Fruit fly (Drosophila melanogaster) whole organism, embryonic: ENCODE measurements around the gene Irc.

ENCODE experiments used
- Ada2b ChIP-seq: fragments of 200-800 bp; sonication (Bioruptor generic); IDR thresholded peaks from 2 replicates; pipeline ENCODE4 v1.3.6; 2022; ENCODE audit warnings: missing biosample characterization, missing genetic modification characterization
- Atf-2 ChIP-seq: fragments of 200-800 bp; sonication (Bioruptor generic); optimal IDR thresholded peaks from 2 replicates; lab custom pipeline; 2016; ENCODE audit warnings: missing biosample characterization, missing genetic modification characterization
- CG12659 ChIP-seq: fragments of 200-800 bp; sonication (Bioruptor generic); optimal IDR thresholded peaks from 3 replicates; lab custom pipeline; 2017; ENCODE audit warnings: mild to moderate bottlenecking, missing biosample characterization, missing genetic modification reagents, missing genetic modification characterization
- CG13424 ChIP-seq: fragments of 200-800 bp; sonication (Bioruptor generic); optimal IDR thresholded peaks from 2 replicates; lab custom pipeline; 2019; ENCODE audit warnings: missing biosample characterization, mild to moderate bottlenecking, missing genetic modification characterization, moderate library complexity
- CG14860 ChIP-seq: fragments of 200-800 bp; sonication (Bioruptor generic); IDR thresholded peaks from 3 replicates; pipeline ENCODE4 v1.3.6; 2022; ENCODE audit warnings: missing biosample characterization, missing genetic modification characterization; ENCODE audit not compliant: partially characterized antibody
- CG15269 ChIP-seq: fragments of 200-800 bp; sonication (Bioruptor generic); optimal IDR thresholded peaks from 2 replicates; lab custom pipeline; 2018; ENCODE audit warnings: missing biosample characterization, mild to moderate bottlenecking, missing genetic modification characterization, moderate library complexity
- CG1603 ChIP-seq: fragments of 200-800 bp; sonication (Bioruptor generic); optimal IDR thresholded peaks from 2 replicates; lab custom pipeline; 2019; ENCODE audit warnings: missing biosample characterization, mild to moderate bottlenecking, missing genetic modification characterization, moderate library complexity
- CG18476 ChIP-seq: fragments of 200-800 bp; sonication (Bioruptor generic); optimal IDR thresholded peaks from 2 replicates; lab custom pipeline; 2016; ENCODE audit warnings: missing biosample characterization, mild to moderate bottlenecking, missing genetic modification characterization
- CG18599 ChIP-seq: fragments of 200-800 bp; sonication (Bioruptor generic); optimal IDR thresholded peaks from 3 replicates; lab custom pipeline; 2017; ENCODE audit warnings: missing biosample characterization, missing genetic modification characterization, mild to moderate bottlenecking, moderate library complexity, missing genetic modification reagents
- CG2120 ChIP-seq: fragments of 200-800 bp; sonication (Bioruptor generic); optimal IDR thresholded peaks from 3 replicates; lab custom pipeline; 2016; ENCODE audit warnings: missing biosample characterization, missing genetic modification characterization
- CG2129 ChIP-seq: fragments of 200-800 bp; sonication (Bioruptor generic); IDR thresholded peaks from 2 replicates; pipeline ENCODE4 v1.3.6; 2022; ENCODE audit warnings: missing biosample characterization, missing genetic modification characterization; ENCODE audit not compliant: partially characterized antibody
- CG31365 ChIP-seq: fragments of 200-800 bp; sonication (Bioruptor generic); optimal IDR thresholded peaks from 2 replicates; lab custom pipeline; 2018; ENCODE audit warnings: missing biosample characterization, mild to moderate bottlenecking, missing genetic modification characterization
- CG3407 ChIP-seq: fragments of 200-800 bp; sonication (Bioruptor generic); optimal IDR thresholded peaks from 2 replicates; lab custom pipeline; 2018; ENCODE audit warnings: missing biosample characterization, mild to moderate bottlenecking, missing genetic modification characterization
- CG34376 ChIP-seq: fragments of 200-800 bp; sonication (Bioruptor generic); optimal IDR thresholded peaks from 2 replicates; lab custom pipeline; 2018; ENCODE audit warnings: missing biosample characterization, mild to moderate bottlenecking, missing genetic modification characterization
- CG34422 ChIP-seq: fragments of 200-800 bp; sonication (Bioruptor generic); IDR thresholded peaks from 3 replicates; pipeline ENCODE4 v1.3.6; 2022; ENCODE audit warnings: missing biosample characterization, missing genetic modification characterization
- CG4328 ChIP-seq: fragments of 200-800 bp; sonication (Bioruptor generic); optimal IDR thresholded peaks from 3 replicates; lab custom pipeline; 2017; ENCODE audit warnings: missing biosample characterization, missing genetic modification reagents, missing genetic modification characterization
- CG4424 ChIP-seq: fragments of 200-800 bp; sonication (Bioruptor generic); optimal IDR thresholded peaks from 3 replicates; lab custom pipeline; 2016; ENCODE audit warnings: missing biosample characterization, missing genetic modification characterization
- CG7556 ChIP-seq: fragments of 200-800 bp; sonication (Bioruptor generic); optimal IDR thresholded peaks from 2 replicates; lab custom pipeline; 2017; ENCODE audit warnings: missing biosample characterization, mild to moderate bottlenecking, missing genetic modification characterization
- CG7963 ChIP-seq: fragments of 200-800 bp; sonication (Bioruptor generic); IDR thresholded peaks from 3 replicates; pipeline ENCODE4 v1.3.6; 2022; ENCODE audit warnings: missing biosample characterization, missing genetic modification characterization; ENCODE audit not compliant: partially characterized antibody
- CG7987 ChIP-seq: fragments of 200-800 bp; sonication (Bioruptor generic); optimal IDR thresholded peaks from 2 replicates; lab custom pipeline; 2018; ENCODE audit warnings: missing biosample characterization, mild to moderate bottlenecking, missing genetic modification characterization, moderate library complexity
- Deaf1 ChIP-seq: fragments of 200-800 bp; optimal IDR thresholded peaks from 3 replicates; lab custom pipeline; 2019; ENCODE audit warnings: missing biosample characterization, mild to moderate bottlenecking, missing genetic modification characterization, moderate library complexity
- Hr51 ChIP-seq, 2 experiments: fragments of 200-800 bp; sonication (Bioruptor generic); optimal IDR thresholded peaks; 2 replicates in 1 of 2; 3 replicates in 1 of 2; lab custom pipeline; 2016 to 2018; ENCODE audit warnings: missing biosample characterization in 2 of 2, missing genetic modification characterization in 2 of 2, mild to moderate bottlenecking in 1 of 2, moderate library complexity in 1 of 2
- Oli ChIP-seq: fragments of 200-800 bp; sonication (Bioruptor generic); optimal IDR thresholded peaks from 2 replicates; lab custom pipeline; 2018; ENCODE audit warnings: missing biosample characterization, mild to moderate bottlenecking, missing genetic modification characterization, moderate library complexity
- Pdp1 ChIP-seq, 2 experiments: fragments of 200-800 bp; sonication (Bioruptor generic); optimal IDR thresholded peaks; 3 replicates each; lab custom pipeline; 2016; ENCODE audit warnings: missing biosample characterization in 2 of 2, missing genetic modification characterization in 2 of 2, mild to moderate bottlenecking in 1 of 2, moderate library complexity in 1 of 2
- Side ChIP-seq: fragments of 200-800 bp; sonication (Bioruptor generic); optimal IDR thresholded peaks from 2 replicates; lab custom pipeline; 2016; ENCODE audit warnings: missing biosample characterization, missing genetic modification characterization
- Sox100B ChIP-seq: fragments of 200-800 bp; sonication (Bioruptor generic); optimal IDR thresholded peaks from 3 replicates; lab custom pipeline; 2018; ENCODE audit warnings: missing biosample characterization, mild to moderate bottlenecking, missing genetic modification characterization
- Sox102F ChIP-seq: fragments of 200-800 bp; sonication (Bioruptor generic); optimal IDR thresholded peaks from 2 replicates; lab custom pipeline; 2018; ENCODE audit warnings: missing biosample characterization, mild to moderate bottlenecking, missing genetic modification characterization, moderate library complexity
- Trl ChIP-seq, 3 experiments: fragments of >200 bp in 2 of 3; fragments of 200-800 bp in 1 of 3; sonication (Bioruptor generic) in 1 of 3; optimal IDR thresholded peaks; 2 replicates in 1 of 3; 3 replicates in 2 of 3; lab custom pipeline; 2016 to 2017; ENCODE audit warnings: missing biosample characterization in 1 of 3, missing genetic modification characterization in 1 of 3
- Xbp1 ChIP-seq: fragments of 200-800 bp; sonication (Bioruptor generic); optimal IDR thresholded peaks from 3 replicates; lab custom pipeline; 2016; ENCODE audit warnings: missing biosample characterization, mild to moderate bottlenecking, missing genetic modification characterization
- bab2 ChIP-seq: fragments of 200-800 bp; sonication (Bioruptor generic); optimal IDR thresholded peaks from 2 replicates; lab custom pipeline; 2016; ENCODE audit warnings: missing biosample characterization, missing genetic modification characterization
- crc ChIP-seq: fragments of 200-800 bp; sonication (Bioruptor generic); optimal IDR thresholded peaks from 2 replicates; lab custom pipeline; 2016; ENCODE audit warnings: missing biosample characterization, missing genetic modification characterization
- croc ChIP-seq: fragments of 200-800 bp; sonication (Bioruptor generic); conservative IDR thresholded peaks from 3 replicates; pipeline ENCODE4 v1.3.6; 2022; ENCODE audit warnings: missing biosample characterization, missing genetic modification characterization
- dmrt99B ChIP-seq: fragments of 200-800 bp; sonication (Bioruptor generic); optimal IDR thresholded peaks from 2 replicates; lab custom pipeline; 2018; ENCODE audit warnings: missing biosample characterization, mild to moderate bottlenecking, missing genetic modification characterization, moderate library complexity
- gem ChIP-seq: fragments of 200-800 bp; sonication (Bioruptor generic); optimal IDR thresholded peaks from 2 replicates; lab custom pipeline; 2019; ENCODE audit warnings: missing biosample characterization, mild to moderate bottlenecking, missing genetic modification characterization, moderate library complexity
- gfzf ChIP-seq: fragments of 200-800 bp; sonication (Bioruptor generic); optimal IDR thresholded peaks from 2 replicates; lab custom pipeline; 2016; ENCODE audit warnings: missing biosample characterization, mild to moderate bottlenecking, missing genetic modification characterization, moderate library complexity
- grau ChIP-seq: fragments of 200-800 bp; optimal IDR thresholded peaks from 3 replicates; lab custom pipeline; 2019; ENCODE audit warnings: missing biosample characterization, mild to moderate bottlenecking, missing genetic modification characterization, moderate library complexity
- jumu ChIP-seq: fragments of 200-800 bp; sonication (Bioruptor generic); optimal IDR thresholded peaks from 3 replicates; lab custom pipeline; 2016; ENCODE audit warnings: missing biosample characterization, missing genetic modification characterization
- kay ChIP-seq: fragments of 200-800 bp; sonication (Bioruptor generic); optimal IDR thresholded peaks from 2 replicates; lab custom pipeline; 2016; ENCODE audit warnings: missing biosample characterization, missing genetic modification characterization
- ken ChIP-seq: fragments of 200-800 bp; sonication (Bioruptor generic); IDR thresholded peaks from 3 replicates; pipeline ENCODE4 v1.3.6; 2022; ENCODE audit warnings: missing biosample characterization, missing genetic modification characterization
- lmd ChIP-seq: fragments of 200-800 bp; sonication (Bioruptor generic); IDR thresholded peaks from 2 replicates; pipeline ENCODE4 v1.3.6; 2022; ENCODE audit warnings: missing biosample characterization, missing genetic modification characterization
- nerfin-1 ChIP-seq: fragments of 200-800 bp; sonication (Bioruptor generic); optimal IDR thresholded peaks from 3 replicates; lab custom pipeline; 2019; ENCODE audit warnings: missing biosample characterization, mild to moderate bottlenecking, missing genetic modification characterization, moderate library complexity
- nom ChIP-seq: fragments of 200-800 bp; sonication (Bioruptor generic); optimal IDR thresholded peaks from 2 replicates; lab custom pipeline; 2017; ENCODE audit warnings: missing biosample characterization, missing genetic modification characterization, mild to moderate bottlenecking, moderate library complexity, missing genetic modification reagents
- pnt ChIP-seq: fragments of 200-800 bp; sonication (Bioruptor generic); optimal IDR thresholded peaks from 3 replicates; lab custom pipeline; 2016; ENCODE audit warnings: missing biosample characterization, missing genetic modification characterization
- psq ChIP-seq: fragments of 200-800 bp; sonication (Bioruptor generic); optimal IDR thresholded peaks from 2 replicates; lab custom pipeline; 2017; ENCODE audit warnings: missing biosample characterization, missing genetic modification characterization
- shn ChIP-seq: fragments of 200-800 bp; sonication (Bioruptor generic); optimal IDR thresholded peaks from 3 replicates; lab custom pipeline; 2016; ENCODE audit warnings: missing biosample characterization, missing genetic modification characterization
- slp2 ChIP-seq: fragments of 200-800 bp; sonication (Bioruptor generic); optimal IDR thresholded peaks from 2 replicates; lab custom pipeline; 2016; ENCODE audit warnings: missing biosample characterization, missing genetic modification characterization
- sob ChIP-seq: fragments of 200-800 bp; sonication (Bioruptor generic); IDR thresholded peaks from 2 replicates; pipeline ENCODE4 v1.3.6; 2022; ENCODE audit warnings: missing biosample characterization, missing genetic modification characterization
- wdn ChIP-seq: fragments of 200-800 bp; sonication (Bioruptor generic); IDR thresholded peaks from 2 replicates; pipeline ENCODE4 v1.3.6; 2022; ENCODE audit warnings: missing biosample characterization, missing genetic modification characterization

Gene Irc

dm6 chr3R:16987220-16987923 is 15.3 kb upstream of the Irc start, which contains the start of gene CG18622 (continued):
- TF ChIP-seq lmd, result peak; percentile 32; the same call in 1 of the 2 replicates
- TF ChIP-seq CG31365 (tag; lab: Kevin White, UChicago), result no peak
- peak; percentile 26 for TF ChIP-seq CG7987
- TF ChIP-seq slp2, result no peak
- TF ChIP-seq sob (GFP tag; lab: Robert Waterston, UW), result peak; percentile 37; the same call in 1 of the 2 replicates
- no peak for TF ChIP-seq psq
- TF ChIP-seq ken (GFP tag; lab: Robert Waterston, UW), result 0 out of 3 replicates have a peak, but pooled peaks have one; percentile 32
- TF ChIP-seq CG7556 (GFP tag; lab: Kevin White, UChicago), result no peak
- TF ChIP-seq CG2129 (GFP tag; lab: Robert Waterston, UW), result no peak
- peak; percentile 34; the same call in 1 of the 3 replicates for TF ChIP-seq CG34422 (GFP tag; lab: Robert Waterston, UW)
- TF ChIP-seq CG7963 (GFP tag; lab: Robert Waterston, UW), result 0 out of 3 replicates have a peak, but pooled peaks have one; percentile 34
- TF ChIP-seq Sox100B (GFP tag; lab: Kevin White, UChicago), result peak; percentile 11
- TF ChIP-seq CG34376 (GFP tag; lab: Kevin White, UChicago), result peak; percentile 67
- TF ChIP-seq shn (GFP tag; lab: Kevin White, UChicago), result no peak
- no peak for TF ChIP-seq Atf-2 (GFP tag; lab: Kevin White, UChicago)
- peak; percentile 88 for TF ChIP-seq Deaf1
- 0 out of 2 replicates have a peak, but pooled peaks have one; percentile 3 for TF ChIP-seq Ada2b (GFP tag; lab: Robert Waterston, UW)
- TF ChIP-seq Xbp1 (GFP tag; lab: Kevin White, UChicago), result no peak
- peak; percentile 4 for TF ChIP-seq CG3407 (GFP tag; lab: Kevin White, UChicago)
- TF ChIP-seq CG18599, result peak; percentile 28
- no peak for TF ChIP-seq CG4328 (GFP tag; lab: Kevin White, UChicago)
- TF ChIP-seq Hr51 (GFP tag; optimal IDR thresholded peaks at IDR 0.05; lab: Kevin White, UChicago), result peak in 1 of 2 experiments; percentile 24
- TF ChIP-seq CG13424 (tag; lab: Kevin White, UChicago), result no peak
- TF ChIP-seq kay (GFP tag; lab: Kevin White, UChicago), result no peak
- TF ChIP-seq pnt (GFP tag; lab: Kevin White, UChicago), result no peak
- TF ChIP-seq bab2 (GFP tag; lab: Kevin White, UChicago), result no peak
- peak; percentile 24 for TF ChIP-seq CG12659
- no peak for TF ChIP-seq gfzf (GFP tag; lab: Kevin White, UChicago)
- TF ChIP-seq crc (GFP tag; lab: Kevin White, UChicago), result no peak
- peak; percentile 15 for TF ChIP-seq nom
- TF ChIP-seq CG14860 (GFP tag; lab: Robert Waterston, UW), result no peak
- TF ChIP-seq wdn, result no peak

- TF ChIP-seq dmrt99B (tag; lab: Kevin White, UChicago) (peak; percentile 7), Pdp1 (GFP tag; optimal IDR thresholded peaks at IDR 0.05; lab: Kevin White, UChicago) (peak in 1 of 2 experiments; percentile 44), CG15269 (tag; lab: Kevin White, UChicago) (peak; percentile 24), Oli (tag; lab: Kevin White, UChicago) (peak; percentile 21), CG4424 (GFP tag; lab: Kevin White, UChicago) (peak; percentile 8), CG18476 (GFP tag; lab: Kevin White, UChicago) (no peak), jumu (GFP tag; lab: Kevin White, UChicago) (no peak), croc (GFP tag; lab: Robert Waterston, UW) (no peak), nerfin-1 (tag; lab: Kevin White, UChicago) (no peak), Sox102F (GFP tag; lab: Kevin White, UChicago) (peak; percentile 11), grau (tag; lab: Kevin White, UChicago) (peak; percentile 81), CG1603 (tag; lab: Kevin White, UChicago) (peak; percentile 39), gem (tag; lab: Kevin White, UChicago) (peak; percentile 36), CG2120 (GFP tag; lab: Kevin White, UChicago) (peak; percentile 2), Side (no peak), Trl (optimal IDR thresholded peaks at IDR 0.05; lab: Kevin White, UChicago) (peak in 1 of 2 experiments; percentile 20), Trl (GFP tag; optimal IDR thresholded peaks at IDR 0.05; lab: Kevin White, UChicago) (no peak), CG7556 (GFP tag; lab: Kevin White, UChicago) (no peak)
Measured at dm6 chr3R:16987924-16988298, 14.8 kb upstream of the Irc start.
